Worm (Caenorhabditis elegans): Measurements from ENCODE around the gene Y53G8B.2.

Gene Y53G8B.2

DNA sequence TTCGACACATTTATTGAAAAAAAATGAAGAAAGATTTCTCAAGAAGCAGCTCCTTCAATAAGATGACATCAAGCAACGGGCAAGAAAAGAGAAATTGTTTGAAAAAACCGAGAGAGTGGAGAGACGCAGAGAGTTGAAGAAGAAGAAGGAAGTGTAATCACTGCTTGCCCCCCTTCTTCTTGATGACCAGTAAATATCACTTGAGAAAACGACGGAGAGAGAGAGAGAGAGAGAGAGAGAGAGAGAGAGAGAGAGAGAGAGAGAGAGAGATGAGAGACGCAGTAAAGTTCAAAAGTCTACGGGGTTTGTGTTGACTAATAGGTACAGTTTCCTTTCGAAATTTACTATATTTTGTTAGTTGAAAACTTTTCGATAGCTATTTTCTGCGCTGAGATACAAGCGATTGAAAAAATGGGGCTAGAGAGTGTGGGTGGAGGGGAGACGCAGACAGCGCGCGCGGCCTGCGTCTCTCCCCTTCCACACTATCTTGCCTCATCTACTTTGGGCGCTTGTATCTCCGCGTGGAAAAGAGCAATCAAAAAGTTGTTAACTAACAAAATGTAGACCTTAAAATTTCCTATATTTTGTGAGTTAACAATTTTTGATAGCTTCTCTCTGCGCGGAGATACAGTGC is 37.8 kb downstream of the Y53G8B.2 start (continued):
- TF ChIP-seq nhr-120 (GFP tag; IDR thresholded peaks at IDR 0.05) (no peak), ceh-27 (GFP tag; optimal IDR thresholded peaks at IDR 0.05) (peak; percentile 59), B0035.1 (tag; optimal IDR thresholded peaks at IDR 0.05) (no peak), nhr-80 (tag; optimal IDR thresholded peaks at IDR 0.05) (peak; percentile 42), cebp-1 (GFP tag; IDR thresholded peaks at IDR 0.05) (no peak), cebp-1 (tag; optimal IDR thresholded peaks at IDR 0.05) (peak; percentile 75), lin-35 (GFP tag; optimal IDR thresholded peaks at IDR 0.05) (peak in 1 of 3 experiments; percentile 46), ztf-3 (GFP tag; optimal IDR thresholded peaks at IDR 0.05) (no peak), sdz-38 (tag; optimal IDR thresholded peaks at IDR 0.05) (no peak)

DNA sequence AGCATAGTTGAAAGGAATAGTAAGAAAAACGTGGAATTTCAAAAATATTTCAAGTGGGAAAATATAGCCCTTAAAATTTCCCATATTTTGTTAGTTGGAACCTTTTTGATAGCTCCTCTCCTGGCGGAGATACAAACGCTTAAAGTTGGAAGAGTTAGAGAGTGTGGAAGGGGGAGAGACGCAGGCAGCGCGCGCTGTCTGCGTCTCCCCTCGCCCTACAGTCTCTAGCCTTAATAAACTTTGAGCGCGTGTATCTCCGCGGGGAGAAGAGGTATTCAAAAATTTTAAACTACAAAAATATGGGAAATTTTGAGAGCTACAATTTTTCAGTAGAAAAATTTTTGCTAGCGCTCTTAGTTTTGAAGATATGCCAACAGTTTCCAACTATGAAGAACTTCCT is 39.2 kb downstream of the Y53G8B.2 start:
- TF ChIP-seq attf-5 (GFP tag; optimal IDR thresholded peaks at IDR 0.05) (no peak), hmg-1.2 (GFP tag; IDR thresholded peaks at IDR 0.05) (peak; percentile 95)

- TF ChIP-seq sdz-38 (tag; optimal IDR thresholded peaks at IDR 0.05) (no peak), tlf-1 (GFP tag; optimal IDR thresholded peaks at IDR 0.05) (no peak), rcor-1 (GFP tag; IDR thresholded peaks at IDR 0.05) (no peak), F55B11.4 (tag; optimal IDR thresholded peaks at IDR 0.05; ENCODE audit: borderline replicate concordance, insufficient read depth) (no peak), zfh-2 (GFP tag; conservative IDR thresholded peaks at IDR 0.05) (peak; percentile 74; the same call in 1 of the 2 replicates), egrh-3 (GFP tag; IDR thresholded peaks at IDR 0.05) (peak; percentile 45; the same call in 1 of the 2 replicates), die-1 (tag; optimal IDR thresholded peaks at IDR 0.05) (no peak), gei-17 (GFP tag; optimal IDR thresholded peaks at IDR 0.05) (no peak), B0336.3 (GFP tag; IDR thresholded peaks at IDR 0.05) (no peak)
Measured at ce11 chrIII:3063999-3064398, 39.8 kb downstream of the Y53G8B.2 start, which contains the start of gene H06I04.6. Gene H06I04.6 (minus strand): TSS chrIII:3064343.

DNA sequence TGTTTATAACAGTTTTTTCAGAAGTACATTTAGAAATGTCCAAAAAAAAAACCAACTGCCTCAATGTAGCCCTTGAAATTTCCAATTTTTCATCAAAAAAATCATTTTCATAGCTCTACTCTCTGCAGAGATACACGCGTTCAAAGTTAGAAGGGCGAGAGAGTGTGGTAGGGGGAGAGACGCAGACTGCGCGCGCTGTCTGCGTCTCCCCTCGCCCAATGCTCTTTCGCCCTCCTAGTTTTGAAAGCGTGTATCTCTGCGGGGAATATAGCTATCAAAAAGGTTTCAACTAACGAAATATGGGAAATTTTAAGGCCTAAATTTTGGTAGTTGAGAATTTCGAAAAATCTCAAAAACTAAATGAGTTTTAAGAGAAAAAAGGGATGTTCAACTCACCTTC is 40.2 kb downstream of the Y53G8B.2 start:
- TF ChIP-seq egrh-3 (GFP tag; IDR thresholded peaks at IDR 0.05) (no peak), hmg-1.2 (GFP tag; IDR thresholded peaks at IDR 0.05) (peak; percentile 91)

DNA sequence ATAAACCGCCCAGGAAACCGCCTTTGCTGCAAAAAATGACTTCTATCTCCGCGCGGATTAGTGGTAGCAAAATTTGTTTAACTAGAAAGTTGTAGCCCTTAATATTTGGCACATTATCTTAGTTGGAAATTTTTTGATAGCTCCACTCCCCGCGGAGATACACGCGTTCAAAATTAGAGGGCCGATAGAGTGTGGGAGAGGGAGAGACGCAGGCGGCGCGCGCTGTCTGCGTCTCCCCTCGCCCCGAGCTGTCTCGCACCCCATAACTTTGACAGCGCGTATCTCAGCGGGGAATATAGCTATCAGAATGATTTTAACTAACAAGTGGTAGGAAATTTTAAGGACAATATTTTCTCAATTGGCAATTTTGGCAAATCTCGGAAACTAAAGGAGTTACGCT is 40.7 kb downstream of the Y53G8B.2 start:
- TF ChIP-seq hmg-1.2 (GFP tag; IDR thresholded peaks at IDR 0.05) (peak; percentile 85), zfh-2 (GFP tag; conservative IDR thresholded peaks at IDR 0.05) (peak; percentile 56), madf-3 (GFP tag; IDR thresholded peaks at IDR 0.05) (no peak)

DNA sequence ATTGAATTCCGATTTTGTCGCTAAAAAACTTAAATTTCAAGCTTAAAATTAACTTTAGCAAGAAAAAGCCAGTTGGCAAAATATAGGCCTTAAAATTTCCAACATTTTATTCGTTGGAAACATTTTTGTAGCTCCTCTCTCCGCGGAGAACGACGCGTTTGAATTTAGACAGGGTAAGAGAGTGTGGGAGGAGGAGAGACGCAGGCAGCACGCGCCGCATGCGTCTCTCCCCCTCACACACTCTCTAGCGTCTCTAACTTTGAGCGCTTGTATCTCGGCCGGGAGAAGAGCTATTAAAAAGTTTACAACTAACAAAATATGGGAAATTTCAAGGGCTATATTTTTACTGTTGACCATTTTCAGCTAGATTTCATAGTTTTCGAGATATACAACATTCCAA is 42.5 kb downstream of the Y53G8B.2 start:
- TF ChIP-seq D2030.7 (GFP tag; IDR thresholded peaks at IDR 0.05) (no peak), lsy-27 (tag; optimal IDR thresholded peaks at IDR 0.05; ENCODE audit: borderline replicate concordance, insufficient read depth) (no peak), hmg-1.2 (GFP tag; IDR thresholded peaks at IDR 0.05) (peak; percentile 93), Y95B8A.8 (GFP tag; IDR thresholded peaks at IDR 0.05) (no peak), rcor-1 (GFP tag; IDR thresholded peaks at IDR 0.05) (no peak), Y67H2A.10 (GFP tag; conservative IDR thresholded peaks at IDR 0.05) (no peak), madf-3 (GFP tag; IDR thresholded peaks at IDR 0.05) (peak; percentile 44; the same call in 1 of the 2 replicates)

- TF ChIP-seq hmg-1.2 (GFP tag; IDR thresholded peaks at IDR 0.05) (peak; percentile 56; the same call in 1 of the 2 replicates), nhr-80 (tag; optimal IDR thresholded peaks at IDR 0.05) (no peak)
Measured at ce11 chrIII:3060262-3060661, 43.5 kb downstream of the Y53G8B.2 start, which contains the start of gene fipr-29. Gene fipr-29 (minus strand): TSS chrIII:3060362.

DNA sequence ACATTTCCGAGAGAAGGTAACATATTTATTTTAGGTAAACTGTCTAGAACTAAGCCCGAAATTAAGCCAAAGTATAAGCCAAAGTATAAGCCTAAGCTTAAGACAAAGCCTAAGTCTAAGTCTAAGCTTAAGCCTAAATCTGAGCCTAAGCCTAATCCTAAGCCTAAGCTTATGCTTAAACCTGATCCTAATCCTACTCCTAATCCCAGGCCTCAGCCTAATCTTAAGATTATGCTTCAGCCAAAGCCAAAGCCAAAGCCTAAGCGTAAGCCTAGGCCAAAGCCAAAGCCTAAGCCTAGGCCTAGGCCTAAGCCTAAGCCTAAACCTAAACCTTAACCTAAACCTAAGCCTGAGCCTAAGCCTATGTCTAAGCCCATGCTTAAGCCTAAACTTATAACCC is 47.9 kb downstream of the Y53G8B.2 start:
- TF ChIP-seq Y53F4B.3 (GFP tag; IDR thresholded peaks at IDR 0.05) = no peak
- TF ChIP-seq C17E4.6 (GFP tag; IDR thresholded peaks at IDR 0.05) = no peak
- TF ChIP-seq D2030.7 (GFP tag; IDR thresholded peaks at IDR 0.05) = no peak
- TF ChIP-seq F52B5.7 (tag; optimal IDR thresholded peaks at IDR 0.05) = no peak

Measured in whole organism, young adult.